Fruit fly (Drosophila melanogaster): Measurements from ENCODE around the gene CG10096.

CG10096 gene

DNA sequence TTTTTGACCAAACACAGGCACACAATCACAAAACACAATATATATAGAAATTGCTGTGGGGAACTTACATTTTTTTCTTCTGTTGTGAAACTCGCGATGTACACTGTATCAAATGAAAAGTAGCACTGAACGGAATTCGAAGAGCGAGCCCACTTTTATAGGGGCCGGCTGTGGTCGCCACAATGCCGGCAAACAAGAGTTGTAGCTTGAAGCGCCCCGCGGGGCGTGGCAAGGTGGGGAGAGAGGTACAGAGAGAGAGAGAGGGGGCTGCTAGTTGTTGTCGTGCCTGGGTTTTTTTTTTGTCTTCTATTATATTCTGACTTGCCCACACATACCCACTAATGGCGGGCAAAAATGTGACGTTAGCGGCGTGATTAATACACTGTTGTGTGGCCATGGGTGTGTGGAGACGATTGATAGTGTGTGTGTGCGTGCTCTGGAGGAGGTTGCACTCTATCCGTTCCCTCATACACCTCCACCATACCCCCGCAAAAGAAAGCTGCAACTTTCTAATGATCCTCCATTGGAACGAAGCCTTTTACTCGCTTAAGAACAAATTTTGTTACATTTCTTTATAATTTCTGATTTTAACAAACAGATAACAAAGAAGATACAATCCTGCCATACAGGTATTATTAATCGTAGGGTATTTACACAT, 26.5 kb downstream of the CG10096 start, which contains the start of gene GstD1 (continued):
- no peak for TF ChIP-seq Ets97D (GFP tag; optimal IDR thresholded peaks at IDR 0.05)
- TF ChIP-seq trem (tag; optimal IDR thresholded peaks at IDR 0.05): peak; percentile 5
- peak; percentile 33 for TF ChIP-seq gcm (GFP tag; optimal IDR thresholded peaks at IDR 0.05)
- TF ChIP-seq esg (GFP tag; conservative IDR thresholded peaks at IDR 0.05): peak; percentile 16; the same call in 1 of the 2 replicates
- TF ChIP-seq pros (GFP tag; optimal IDR thresholded peaks at IDR 0.05): no peak
- TF ChIP-seq BtbVII (GFP tag; optimal IDR thresholded peaks at IDR 0.05): peak; percentile 49
- no peak for TF ChIP-seq CG16813 (GFP tag; IDR thresholded peaks at IDR 0.05; ENCODE audit: partially characterized antibody)
- peak; percentile 39 for TF ChIP-seq her (GFP tag; optimal IDR thresholded peaks at IDR 0.05)
- TF ChIP-seq Fer3 (tag; optimal IDR thresholded peaks at IDR 0.05): peak; percentile 12
- no peak for TF ChIP-seq zfh2 (GFP tag; optimal IDR thresholded peaks at IDR 0.05)
- no peak for TF ChIP-seq Dref (GFP tag; IDR thresholded peaks at IDR 0.05)
- TF ChIP-seq bsh (GFP tag; optimal IDR thresholded peaks at IDR 0.05): peak in 1 of 2 experiments; percentile 68
- peak; percentile 19 for TF ChIP-seq emc (GFP tag; optimal IDR thresholded peaks at IDR 0.05)
- TF ChIP-seq B-H2 (GFP tag; optimal IDR thresholded peaks at IDR 0.05): peak; percentile 79
- peak; percentile 35; the same call in 2 of the 3 replicates for TF ChIP-seq Opbp (GFP tag; IDR thresholded peaks at IDR 0.05; ENCODE audit: partially characterized antibody)
- TF ChIP-seq pho (GFP tag; optimal IDR thresholded peaks at IDR 0.05): peak; percentile 19
- TF ChIP-seq mirr (GFP tag; optimal IDR thresholded peaks at IDR 0.05): peak; percentile 43
- no peak for TF ChIP-seq CG12744 (GFP tag; optimal IDR thresholded peaks at IDR 0.05)
- peak; percentile 63; the same call in 2 of the 3 replicates for TF ChIP-seq ci (GFP tag; IDR thresholded peaks at IDR 0.05)
- TF ChIP-seq Blimp-1 (GFP tag; optimal IDR thresholded peaks at IDR 0.05): peak; percentile 23
- TF ChIP-seq CG12659 (GFP tag; optimal IDR thresholded peaks at IDR 0.05): peak; percentile 23
- peak; percentile 52; the same call in 1 of the 2 replicates for TF ChIP-seq stc (GFP tag; IDR thresholded peaks at IDR 0.05)
- TF ChIP-seq CG9727 (GFP tag; optimal IDR thresholded peaks at IDR 0.05): peak; percentile 24
- no peak for TF ChIP-seq CG3838 (GFP tag; optimal IDR thresholded peaks at IDR 0.05)
- TF ChIP-seq ssp (GFP tag; IDR thresholded peaks at IDR 0.05): no peak; the same call in 1 of the 2 replicates
- peak; percentile 87; the same call in 1 of the 2 replicates for TF ChIP-seq CG8765 (GFP tag; IDR thresholded peaks at IDR 0.05)
- TF ChIP-seq amos (GFP tag; IDR thresholded peaks at IDR 0.05; ENCODE audit: partially characterized antibody): peak; percentile 36; the same call in 1 of the 2 replicates
- no peak for TF ChIP-seq nerfin-2 (GFP tag; IDR thresholded peaks at IDR 0.05; ENCODE audit: partially characterized antibody)
- TF ChIP-seq pfk (GFP tag; optimal IDR thresholded peaks at IDR 0.05): peak; percentile 17
- no peak for TF ChIP-seq Nf-YA (GFP tag; IDR thresholded peaks at IDR 0.05)
- peak; percentile 28 for TF ChIP-seq CG12104 (GFP tag; optimal IDR thresholded peaks at IDR 0.05)
- peak; percentile 51 for TF ChIP-seq Chrac-16 (GFP tag; optimal IDR thresholded peaks at IDR 0.05)
- no peak for TF ChIP-seq lov (optimal IDR thresholded peaks at IDR 0.05)
- TF ChIP-seq lov (GFP tag; IDR thresholded peaks at IDR 0.05): 0 out of 3 replicates have a peak, but pooled peaks have one; percentile 46
- TF ChIP-seq CG10654 (GFP tag; optimal IDR thresholded peaks at IDR 0.05): peak; percentile 19
- peak; percentile 38; the same call in 1 of the 3 replicates for TF ChIP-seq zen2 (GFP tag; IDR thresholded peaks at IDR 0.05; ENCODE audit: partially characterized antibody)
- TF ChIP-seq CG9437 (GFP tag; optimal IDR thresholded peaks at IDR 0.05): peak; percentile 35
- no peak for TF ChIP-seq BEAF-32 (GFP tag; optimal IDR thresholded peaks at IDR 0.05)
- peak; percentile 43 for TF ChIP-seq Hmr (GFP tag; optimal IDR thresholded peaks at IDR 0.05)
- no peak for TF ChIP-seq CG7271 (tag; optimal IDR thresholded peaks at IDR 0.05)
- peak; percentile 21 for TF ChIP-seq CG2712 (tag; optimal IDR thresholded peaks at IDR 0.05)
- no peak for TF ChIP-seq ato (GFP tag; IDR thresholded peaks at IDR 0.05; ENCODE audit: partially characterized antibody)
- peak; percentile 57 for TF ChIP-seq Rfx (GFP tag; IDR thresholded peaks at IDR 0.05)
- peak; percentile 42 for TF ChIP-seq CG12155 (GFP tag; optimal IDR thresholded peaks at IDR 0.05)
- peak; percentile 45; the same call in 1 of the 2 replicates for TF ChIP-seq inv (GFP tag; IDR thresholded peaks at IDR 0.05; ENCODE audit: partially characterized antibody)
- TF ChIP-seq Dad (GFP tag; optimal IDR thresholded peaks at IDR 0.05): no peak
- peak; percentile 50 for TF ChIP-seq CG11504 (tag; optimal IDR thresholded peaks at IDR 0.05)
- TF ChIP-seq CG6254 (GFP tag; optimal IDR thresholded peaks at IDR 0.05): no peak
